Worm (Caenorhabditis elegans): ENCODE data around the gene str-25.

The str-25 gene

ce11 chrV:16143066-16143581, 27.6 kb downstream of the str-25 start, which contains the start of gene fbxa-88:
TSS of gene fbxa-88 (minus strand) at chrV:16143116.
- TF ChIP-seq ceh-39 (tag; optimal IDR thresholded peaks at IDR 0.05) (no peak), hlh-1 (tag; optimal IDR thresholded peaks at IDR 0.05) (no peak), nhr-237 (tag; optimal IDR thresholded peaks at IDR 0.05) (no peak), lsy-2 (tag; optimal IDR thresholded peaks at IDR 0.05) (no peak), lin-13 (tag; optimal IDR thresholded peaks at IDR 0.05) (no peak), mls-2 (tag; optimal IDR thresholded peaks at IDR 0.05) (no peak), ham-2 (GFP tag; optimal IDR thresholded peaks at IDR 0.05) (no peak), pha-4 (tag; optimal IDR thresholded peaks at IDR 0.05) (no peak)

- TF ChIP-seq nhr-2 (tag; optimal IDR thresholded peaks at IDR 0.05) (no peak), nhr-237 (tag; optimal IDR thresholded peaks at IDR 0.05) (no peak), ham-2 (GFP tag; optimal IDR thresholded peaks at IDR 0.05) (no peak), bed-3 (GFP tag; optimal IDR thresholded peaks at IDR 0.05) (no peak), drap-1 (GFP tag; optimal IDR thresholded peaks at IDR 0.05) (no peak), elt-1 (tag; optimal IDR thresholded peaks at IDR 0.05; ENCODE audit: borderline replicate concordance, insufficient read depth) (no peak)
These were observed 29.5 kb downstream of the str-25 start for ce11 chrV:16145009-16145408.

ce11 chrV:16148805-16149204, 33.3 kb downstream of the str-25 start, which contains the start of gene F10A3.4:
TSS of gene F10A3.4 (plus strand) at chrV:16149105.
- no peak for TF ChIP-seq snpc-4 (tag; optimal IDR thresholded peaks at IDR 0.05)
- no peak for TF ChIP-seq ceh-43 (GFP tag; optimal IDR thresholded peaks at IDR 0.05)
- no peak for TF ChIP-seq mls-2 (tag; optimal IDR thresholded peaks at IDR 0.05)
- TF ChIP-seq bed-3 (GFP tag; optimal IDR thresholded peaks at IDR 0.05): no peak
- TF ChIP-seq ceh-83 (GFP tag; optimal IDR thresholded peaks at IDR 0.05): no peak
- no peak for TF ChIP-seq pha-4 (tag; optimal IDR thresholded peaks at IDR 0.05)
- no peak for TF ChIP-seq unc-120 (tag; optimal IDR thresholded peaks at IDR 0.05; ENCODE audit: poor library complexity, severe bottlenecking)
- TF ChIP-seq nhr-76 (tag; optimal IDR thresholded peaks at IDR 0.05): no peak
- TF ChIP-seq flh-1 (GFP tag; optimal IDR thresholded peaks at IDR 0.05): no peak
- no peak for TF ChIP-seq nhr-12 (tag; optimal IDR thresholded peaks at IDR 0.05)
- no peak for TF ChIP-seq drap-1 (GFP tag; optimal IDR thresholded peaks at IDR 0.05)

ce11 chrV:16153375-16153774, 37.9 kb downstream of the str-25 start, which contains the start of gene str-254:
TSS of gene str-254 (minus strand) at chrV:16153475.
- TF ChIP-seq sptf-1 (tag; optimal IDR thresholded peaks at IDR 0.05) (no peak), elt-1 (tag; optimal IDR thresholded peaks at IDR 0.05; ENCODE audit: borderline replicate concordance, insufficient read depth) (no peak), lsy-2 (tag; optimal IDR thresholded peaks at IDR 0.05) (no peak), mep-1 (tag; optimal IDR thresholded peaks at IDR 0.05) (no peak), elt-3 (tag; optimal IDR thresholded peaks at IDR 0.05) (no peak), flh-1 (GFP tag; optimal IDR thresholded peaks at IDR 0.05) (no peak), ceh-39 (tag; optimal IDR thresholded peaks at IDR 0.05) (no peak), cnd-1 (tag; optimal IDR thresholded peaks at IDR 0.05) (no peak), ztf-11 (tag; optimal IDR thresholded peaks at IDR 0.05) (no peak), lin-32 (GFP tag; optimal IDR thresholded peaks at IDR 0.05) (no peak), sem-2 (GFP tag; optimal IDR thresholded peaks at IDR 0.05) (no peak), drap-1 (GFP tag; optimal IDR thresholded peaks at IDR 0.05) (no peak), mls-2 (tag; optimal IDR thresholded peaks at IDR 0.05) (no peak), lin-13 (tag; optimal IDR thresholded peaks at IDR 0.05) (no peak), snpc-4 (tag; optimal IDR thresholded peaks at IDR 0.05) (no peak)

ce11 chrV:16155111-16155510, 39.6 kb downstream of the str-25 start, which contains the start of gene str-97:
TSS of gene str-97 (minus strand) at chrV:16155211.
- no peak for TF ChIP-seq ceh-83 (GFP tag; optimal IDR thresholded peaks at IDR 0.05)
- no peak for TF ChIP-seq lin-13 (tag; optimal IDR thresholded peaks at IDR 0.05)
- TF ChIP-seq flh-1 (GFP tag; optimal IDR thresholded peaks at IDR 0.05): no peak
- TF ChIP-seq ces-1 (GFP tag; optimal IDR thresholded peaks at IDR 0.05): no peak
- TF ChIP-seq ceh-43 (GFP tag; optimal IDR thresholded peaks at IDR 0.05): no peak
- TF ChIP-seq zip-8 (tag; optimal IDR thresholded peaks at IDR 0.05): no peak
- no peak for TF ChIP-seq ztf-11 (tag; optimal IDR thresholded peaks at IDR 0.05)
- TF ChIP-seq nhr-12 (tag; optimal IDR thresholded peaks at IDR 0.05): no peak
- TF ChIP-seq mab-5 (tag; optimal IDR thresholded peaks at IDR 0.05): no peak
- no peak for TF ChIP-seq ceh-39 (tag; optimal IDR thresholded peaks at IDR 0.05)
- TF ChIP-seq lsy-2 (tag; optimal IDR thresholded peaks at IDR 0.05): no peak

ce11 chrV:16158391-16158790, 42.9 kb downstream of the str-25 start, which contains the start of gene str-99:
TSS of gene str-99 (minus strand) at chrV:16158491.
- TF ChIP-seq pha-4 (tag; optimal IDR thresholded peaks at IDR 0.05) (no peak), elt-3 (tag; optimal IDR thresholded peaks at IDR 0.05) (no peak), ztf-11 (tag; optimal IDR thresholded peaks at IDR 0.05) (no peak), ceh-83 (GFP tag; optimal IDR thresholded peaks at IDR 0.05) (no peak), flh-1 (GFP tag; optimal IDR thresholded peaks at IDR 0.05) (no peak), snpc-4 (tag; optimal IDR thresholded peaks at IDR 0.05) (no peak), ceh-39 (tag; optimal IDR thresholded peaks at IDR 0.05) (no peak), elt-1 (tag; optimal IDR thresholded peaks at IDR 0.05; ENCODE audit: borderline replicate concordance, insufficient read depth) (no peak), nhr-28 (tag; optimal IDR thresholded peaks at IDR 0.05) (no peak), nhr-2 (tag; optimal IDR thresholded peaks at IDR 0.05) (no peak), mab-5 (tag; optimal IDR thresholded peaks at IDR 0.05) (no peak), unc-120 (tag; optimal IDR thresholded peaks at IDR 0.05; ENCODE audit: poor library complexity, severe bottlenecking) (no peak), lin-32 (GFP tag; optimal IDR thresholded peaks at IDR 0.05) (no peak), unc-39 (tag; optimal IDR thresholded peaks at IDR 0.05) (no peak), sptf-1 (tag; optimal IDR thresholded peaks at IDR 0.05) (no peak), nhr-12 (tag; optimal IDR thresholded peaks at IDR 0.05) (no peak)
